Worm (Caenorhabditis elegans) whole organism, L2 larva: ENCODE results near the gene srg-38.

Source experiments
- C34F6.9 ChIP-seq: fragments of 150-350 bp; optimal IDR thresholded peaks from 2 replicates; lab custom pipeline; 2014; ENCODE audit warnings: missing biosample characterization, missing genetic modification characterization
- F13H6.1 ChIP-seq: sonication (generic microtip); optimal IDR thresholded peaks from 2 replicates; lab custom pipeline; 2016; ENCODE audit warnings: missing genetic modification characterization, missing compliant biosample characterization
- Y55F3AM.14 ChIP-seq: fragments of 200-800 bp; sonication (Bioruptor generic); optimal IDR thresholded peaks from 2 replicates; lab custom pipeline; 2018; ENCODE audit warnings: mild to moderate bottlenecking, missing genetic modification characterization, missing compliant biosample characterization
- alr-1 ChIP-seq: fragments of 150-350 bp; optimal IDR thresholded peaks from 2 replicates; lab custom pipeline; 2014; ENCODE audit warnings: missing biosample characterization, missing genetic modification characterization
- aly-2 ChIP-seq: fragments of 150-350 bp; optimal IDR thresholded peaks from 2 replicates; lab custom pipeline; 2014; ENCODE audit warnings: missing biosample characterization, missing genetic modification characterization
- blmp-1 ChIP-seq: sonication (generic microtip); optimal IDR thresholded peaks from 2 replicates; lab custom pipeline; 2017; ENCODE audit warnings: missing genetic modification characterization, mild to moderate bottlenecking, missing compliant biosample characterization, antibody characterized with exemption, moderate library complexity; ENCODE audit not compliant: insufficient read depth
- ceh-82 ChIP-seq: fragments of 150-350 bp; optimal IDR thresholded peaks from 2 replicates; lab custom pipeline; 2014; ENCODE audit warnings: missing biosample characterization, missing genetic modification characterization
- dmd-4 ChIP-seq: sonication (generic microtip); optimal IDR thresholded peaks from 2 replicates; lab custom pipeline; 2017; ENCODE audit warnings: missing biosample characterization, missing genetic modification characterization
- egl-27 ChIP-seq: sonication (generic microtip); optimal IDR thresholded peaks from 3 replicates; lab custom pipeline; 2017; ENCODE audit warnings: missing biosample characterization, missing genetic modification reagents, missing genetic modification characterization
- elt-1 ChIP-seq: fragments of 150-350 bp; optimal IDR thresholded peaks from 2 replicates; lab custom pipeline; 2014; ENCODE audit warnings: missing biosample characterization, missing genetic modification characterization
- elt-3 ChIP-seq: sonication (generic microtip); optimal IDR thresholded peaks from 2 replicates; lab custom pipeline; 2017; ENCODE audit warnings: missing biosample characterization, missing genetic modification characterization
- fos-1 ChIP-seq: fragments of 150-350 bp; optimal IDR thresholded peaks from 2 replicates; lab custom pipeline; 2014; ENCODE audit warnings: missing biosample characterization, missing genetic modification characterization
- lin-11 ChIP-seq: fragments of 150-350 bp; sonication (generic microtip); optimal IDR thresholded peaks from 2 replicates; lab custom pipeline; 2014; ENCODE audit warnings: missing biosample characterization, missing genetic modification characterization, inconsistent platforms, mixed read lengths
- lin-13 ChIP-seq: fragments of 150-350 bp; optimal IDR thresholded peaks from 2 replicates; lab custom pipeline; 2014; ENCODE audit warnings: missing biosample characterization, missing genetic modification reagents, missing genetic modification characterization
- mab-5 ChIP-seq: fragments of 150-350 bp; optimal IDR thresholded peaks from 2 replicates; lab custom pipeline; 2014; ENCODE audit warnings: missing biosample characterization, missing genetic modification characterization
- mdl-1 ChIP-seq, 2 experiments: fragments of 150-350 bp in 1 of 2; sonication (generic microtip) in 1 of 2; optimal IDR thresholded peaks; 2 replicates each; lab custom pipeline; 2017; ENCODE audit warnings: missing biosample characterization in 2 of 2, missing genetic modification characterization in 2 of 2
- nhr-10 ChIP-seq: sonication (generic microtip); optimal IDR thresholded peaks from 2 replicates; lab custom pipeline; 2017; ENCODE audit warnings: missing biosample characterization, missing genetic modification characterization
- nhr-11 ChIP-seq: fragments of 150-350 bp; optimal IDR thresholded peaks from 2 replicates; lab custom pipeline; 2014; ENCODE audit warnings: missing biosample characterization, missing genetic modification characterization
- nhr-12 ChIP-seq: fragments of 150-350 bp; optimal IDR thresholded peaks from 2 replicates; lab custom pipeline; 2014; ENCODE audit warnings: missing biosample characterization, missing genetic modification characterization
- nhr-129 ChIP-seq: fragments of 150-350 bp; optimal IDR thresholded peaks from 2 replicates; lab custom pipeline; 2014; ENCODE audit warnings: missing biosample characterization, missing genetic modification characterization
- nhr-23 ChIP-seq: fragments of 150-350 bp; optimal IDR thresholded peaks from 2 replicates; lab custom pipeline; 2014; ENCODE audit warnings: missing biosample characterization, missing genetic modification reagents, missing genetic modification characterization
- nhr-25 ChIP-seq: fragments of 150-350 bp; sonication (generic microtip); optimal IDR thresholded peaks from 3 replicates; lab custom pipeline; 2014; ENCODE audit warnings: missing biosample characterization, missing genetic modification characterization
- nhr-6 ChIP-seq: fragments of 150-350 bp; optimal IDR thresholded peaks from 2 replicates; lab custom pipeline; 2014; ENCODE audit warnings: missing biosample characterization, missing genetic modification characterization
- nhr-77 ChIP-seq: fragments of 150-350 bp; optimal IDR thresholded peaks from 2 replicates; lab custom pipeline; 2014; ENCODE audit warnings: missing biosample characterization, missing genetic modification characterization
- peb-1 ChIP-seq: fragments of 150-350 bp; optimal IDR thresholded peaks from 2 replicates; lab custom pipeline; 2014; ENCODE audit warnings: missing biosample characterization, missing genetic modification characterization
- sem-4 ChIP-seq: fragments of 150-350 bp; optimal IDR thresholded peaks from 2 replicates; lab custom pipeline; 2014; ENCODE audit warnings: missing biosample characterization, missing genetic modification reagents, missing genetic modification characterization
- skn-1 ChIP-seq: sonication (generic microtip); optimal IDR thresholded peaks from 2 replicates; lab custom pipeline; 2017; ENCODE audit warnings: missing biosample characterization, missing genetic modification characterization
- sma-9 ChIP-seq, 2 experiments: fragments of 150-350 bp in 1 of 2; sonication (generic microtip) in 1 of 2; optimal IDR thresholded peaks; 2 replicates each; lab custom pipeline; 2014 to 2016; ENCODE audit warnings: missing genetic modification characterization in 2 of 2, mild to moderate bottlenecking in 1 of 2, missing biosample characterization in 1 of 2, missing compliant biosample characterization in 1 of 2, missing genetic modification reagents in 1 of 2, moderate library complexity in 1 of 2
- snpc-4 ChIP-seq: fragments of 150-350 bp; optimal IDR thresholded peaks from 2 replicates; lab custom pipeline; 2014; ENCODE audit warnings: missing biosample characterization, missing genetic modification characterization
- unc-39 ChIP-seq: fragments of 150-350 bp; optimal IDR thresholded peaks from 2 replicates; lab custom pipeline; 2014; ENCODE audit warnings: missing biosample characterization, missing genetic modification characterization
- unc-55 ChIP-seq: fragments of 150-350 bp; sonication (generic microtip); optimal IDR thresholded peaks from 3 replicates; lab custom pipeline; 2014; ENCODE audit warnings: missing biosample characterization, missing genetic modification reagents, missing genetic modification characterization
- ztf-1 ChIP-seq: fragments of 200-800 bp; sonication (Bioruptor generic); conservative IDR thresholded peaks from 2 replicates; pipeline ENCODE4 v1.3.6; 2022; ENCODE audit warnings: missing genetic modification characterization, missing compliant biosample characterization
- ztf-4 ChIP-seq: fragments of 150-350 bp; optimal IDR thresholded peaks from 2 replicates; lab custom pipeline; 2014; ENCODE audit warnings: missing biosample characterization, missing genetic modification characterization

The srg-38 gene

DNA sequence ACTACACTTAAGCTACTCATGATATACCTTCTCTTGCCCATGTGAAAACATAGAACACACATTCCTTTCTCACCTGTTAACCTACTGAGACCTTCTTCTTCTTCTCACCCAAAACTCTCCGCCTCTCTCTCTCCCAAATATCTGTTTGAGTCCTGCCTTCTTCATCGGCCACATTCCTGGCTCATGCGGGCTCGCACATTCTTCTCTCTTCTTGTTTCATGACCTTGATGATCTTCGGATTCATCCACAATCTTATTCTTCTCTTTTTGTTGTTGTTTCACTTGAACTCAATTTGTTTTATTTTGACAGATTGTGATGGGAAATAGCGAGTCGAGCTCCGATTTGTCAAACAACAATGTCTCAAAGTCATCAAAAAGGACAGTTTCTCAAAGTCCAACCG lies 16.5 kb upstream of the srg-38 start, which contains the start of gene T19C4.5:
Gene T19C4.5, plus strand, starts transcription at position 308 of the 400 bp plus-strand sequence.
- TF ChIP-seq ceh-82 (no peak), nhr-129 (tag; lab: Kevin White, UChicago) (peak; percentile 16), C34F6.9 (tag; lab: Kevin White, UChicago) (peak; percentile 16), F13H6.1 (peak; percentile 6)

DNA sequence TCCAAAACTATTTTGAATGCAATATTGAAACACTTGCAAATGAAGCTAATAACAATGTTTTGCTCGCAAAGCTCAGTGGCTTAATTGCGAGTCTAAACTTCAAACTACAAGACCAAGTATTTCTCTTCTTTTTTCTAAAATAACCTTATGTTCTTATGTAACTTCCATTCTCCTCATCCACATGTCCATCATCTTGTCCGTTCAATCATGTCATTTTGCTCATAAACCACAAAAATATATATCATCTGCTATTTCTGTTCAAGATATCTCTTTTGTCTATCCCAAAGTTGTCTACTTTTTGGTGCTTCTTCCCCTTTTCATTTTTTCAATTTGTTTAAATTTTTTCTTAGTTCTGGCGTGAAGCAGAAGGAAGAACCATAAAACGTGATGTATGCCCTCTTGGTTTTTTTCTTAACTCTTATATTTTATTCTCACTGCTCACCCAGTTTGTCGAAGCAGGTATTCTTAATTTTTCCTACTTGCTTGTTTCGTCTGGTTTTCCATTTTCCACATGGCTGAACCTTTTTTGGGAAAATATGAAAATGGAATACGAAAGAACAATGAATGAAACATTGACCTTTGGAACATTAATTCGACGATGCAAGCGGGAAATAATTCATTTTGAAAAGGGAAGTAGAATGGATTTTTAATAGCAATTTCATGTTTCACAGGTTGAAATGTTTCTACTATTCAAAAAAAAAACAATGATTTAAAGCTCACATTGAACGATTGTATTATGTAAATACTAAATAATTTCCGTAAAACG lies 15.3 kb upstream of the srg-38 start:
- no peak for TF ChIP-seq blmp-1 (tag; lab: Kevin White, UChicago)
- no peak for TF ChIP-seq aly-2 (tag; lab: Kevin White, UChicago)
- no peak for TF ChIP-seq egl-27 (tag; lab: Kevin White, UChicago)
- TF ChIP-seq ztf-1 (GFP tag; lab: Robert Waterston, UW), result no peak
- no peak for TF ChIP-seq Y55F3AM.14 (GFP tag; lab: Kevin White, UChicago)
- TF ChIP-seq unc-55 (GFP tag; lab: Kevin White, UChicago), result no peak

DNA sequence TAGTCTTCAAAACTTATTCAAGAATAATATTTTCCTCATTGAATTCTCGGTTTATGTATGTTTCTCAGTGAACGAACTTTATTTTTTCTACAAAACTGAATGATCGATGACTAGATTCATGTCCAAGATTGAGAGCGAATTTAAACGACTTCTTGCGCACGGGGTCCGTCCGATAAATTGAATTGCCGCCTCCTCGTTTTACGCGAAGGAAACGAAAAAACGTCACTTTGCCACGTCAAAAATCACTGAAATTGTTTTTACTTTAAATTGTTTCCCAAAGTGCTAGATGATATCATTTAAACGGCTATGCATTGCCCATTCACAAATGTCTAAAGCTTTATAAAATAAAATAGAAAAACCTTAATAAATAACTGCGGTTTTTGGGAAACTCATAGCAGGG lies 12.3 kb upstream of the srg-38 start:
- TF ChIP-seq alr-1 (tag; lab: Kevin White, UChicago) (no peak), nhr-10 (tag; lab: Kevin White, UChicago) (no peak), sem-4 (tag; lab: Kevin White, UChicago) (peak; percentile 9)

DNA sequence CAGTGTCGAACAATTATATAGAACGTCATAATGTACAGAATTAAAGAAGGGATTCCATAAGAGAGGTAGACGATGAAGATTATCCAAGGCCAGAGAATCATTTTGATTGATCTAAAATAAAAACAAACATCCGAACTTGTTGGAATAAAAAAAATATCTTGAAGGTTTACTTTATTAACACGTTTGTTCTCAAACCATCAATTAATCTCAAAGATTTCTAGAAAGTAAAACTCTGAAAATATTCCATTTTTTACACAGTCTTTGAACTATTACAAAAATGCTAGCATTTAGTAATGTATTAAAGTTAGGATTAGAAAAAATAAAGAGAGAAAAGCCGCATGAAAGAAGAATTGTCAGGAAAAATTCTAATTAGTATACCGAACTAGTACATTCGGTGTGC lies 9.0 kb upstream of the srg-38 start, which contains the start of gene srg-40:
Gene srg-40, minus strand, starts transcription at position 101 of the 400 bp plus-strand sequence.
- TF ChIP-seq snpc-4 (tag; lab: Kevin White, UChicago), result no peak
- TF ChIP-seq C34F6.9 (tag; lab: Kevin White, UChicago), result no peak
- no peak for TF ChIP-seq nhr-12 (tag; lab: Kevin White, UChicago)

DNA sequence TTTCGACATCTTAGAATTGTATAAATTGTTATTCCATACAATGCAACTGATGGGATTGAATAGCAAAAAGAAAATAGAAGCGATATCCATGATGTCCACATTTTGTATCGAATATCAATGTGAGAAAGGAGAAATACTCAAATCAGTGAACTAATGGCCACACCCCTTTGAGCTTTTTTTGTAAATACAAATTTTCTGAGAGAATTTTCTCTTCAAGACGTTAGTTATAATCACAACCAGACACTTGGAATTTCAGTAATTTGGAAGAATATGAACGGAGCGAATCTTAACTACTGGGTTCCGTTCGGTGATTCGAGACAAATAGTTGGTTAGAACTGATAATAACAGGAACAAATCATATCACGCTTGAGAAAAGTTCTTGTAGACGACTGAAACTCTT lies 6.3 kb upstream of the srg-38 start, which contains the start of gene srg-41:
Gene srg-41, minus strand, starts transcription at position 101 of the 400 bp plus-strand sequence.
- TF ChIP-seq elt-3 (no peak), blmp-1 (tag; lab: Kevin White, UChicago) (no peak), nhr-23 (tag; lab: Kevin White, UChicago) (no peak), ceh-82 (no peak), lin-13 (GFP tag; lab: Kevin White, UChicago) (no peak), unc-55 (GFP tag; lab: Kevin White, UChicago) (no peak), dmd-4 (tag; lab: Kevin White, UChicago) (no peak)
- TF ChIP-seq, all 48 proteins: peak for 0

DNA sequence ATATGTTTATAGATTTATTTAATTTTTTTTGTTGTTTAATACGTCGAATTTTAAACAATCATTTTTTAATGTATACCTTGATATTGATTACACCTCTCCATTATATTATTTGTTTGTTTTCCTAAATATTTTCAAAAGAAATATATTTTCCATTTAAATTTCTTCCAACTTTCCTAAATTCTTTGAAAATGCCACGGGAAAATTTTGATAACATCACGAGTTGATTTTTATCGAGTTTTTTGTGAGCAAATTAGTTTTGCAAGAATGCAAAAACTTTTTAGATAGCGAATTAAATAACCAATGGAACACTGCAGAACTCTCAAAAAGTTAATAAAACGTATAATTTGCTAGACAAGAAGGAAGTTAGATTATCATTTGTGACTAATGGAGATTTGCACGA lies 2.5 kb upstream of the srg-38 start, which contains the start of gene srg-42:
Gene srg-42, minus strand, starts transcription at position 101 of the 400 bp plus-strand sequence.
- TF ChIP-seq mab-5 (tag; lab: Kevin White, UChicago) (no peak), nhr-25 (tag; lab: Kevin White, UChicago) (no peak), sma-9 (GFP tag; optimal IDR thresholded peaks at IDR 0.05; lab: Kevin White, UChicago) (no peak), sma-9 (tag; optimal IDR thresholded peaks at IDR 0.05; lab: Kevin White, UChicago) (no peak), lin-13 (GFP tag; lab: Kevin White, UChicago) (no peak), sem-4 (tag; lab: Kevin White, UChicago) (no peak)

DNA sequence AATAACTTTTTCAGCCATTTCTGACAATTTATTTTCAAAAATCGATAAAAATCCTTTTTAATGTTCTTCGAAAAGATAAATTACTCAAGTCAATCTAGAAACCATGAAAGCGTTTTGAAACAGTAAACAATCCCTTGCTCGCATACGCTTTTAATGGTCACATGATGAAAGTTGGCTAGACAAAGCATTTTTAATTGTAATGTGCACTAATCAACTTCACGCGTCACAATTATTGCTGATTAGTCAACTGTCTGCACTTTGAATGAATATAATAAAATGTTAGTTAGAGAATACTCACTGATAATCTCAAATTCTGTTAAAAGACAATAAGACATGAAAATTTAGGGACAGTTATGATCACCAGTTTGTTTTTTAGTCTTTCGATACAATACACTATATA lies 1.1 kb upstream of the srg-38 start:
- no peak for TF ChIP-seq skn-1 (tag; lab: Kevin White, UChicago)
- TF ChIP-seq unc-39 (tag; lab: Kevin White, UChicago), result no peak
- no peak for TF ChIP-seq alr-1 (tag; lab: Kevin White, UChicago)
- TF ChIP-seq nhr-11, result no peak

DNA sequence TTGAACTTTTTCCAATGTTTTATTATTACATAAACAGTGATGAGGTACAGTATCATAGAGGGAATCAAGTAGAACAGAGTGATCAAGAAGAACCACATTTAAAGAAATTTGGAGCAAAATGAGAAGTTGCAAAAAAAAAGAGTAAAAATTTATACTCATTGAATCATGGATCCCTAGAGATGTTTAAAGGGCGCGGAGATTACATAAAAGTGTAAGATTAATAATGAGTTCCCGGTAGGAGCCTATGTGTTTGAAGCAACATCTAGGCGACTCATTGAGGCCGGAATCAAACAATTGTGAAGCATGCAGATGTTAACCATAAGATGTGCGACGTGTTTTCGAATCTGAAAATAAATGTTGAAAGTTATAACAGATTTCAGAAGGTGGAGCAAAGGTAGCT lies 3.1 kb downstream of the srg-38 start, which contains the start of gene srg-39:
Gene srg-39, minus strand, starts transcription at position 101 of the 400 bp plus-strand sequence.
- TF ChIP-seq alr-1 (tag; lab: Kevin White, UChicago) (no peak), nhr-6 (tag; lab: Kevin White, UChicago) (no peak), unc-55 (GFP tag; lab: Kevin White, UChicago) (no peak), nhr-11 (no peak), nhr-25 (tag; lab: Kevin White, UChicago) (no peak), nhr-77 (tag; lab: Kevin White, UChicago) (no peak), aly-2 (tag; lab: Kevin White, UChicago) (no peak), mdl-1 (tag; optimal IDR thresholded peaks at IDR 0.05; lab: Kevin White, UChicago) (no peak), dmd-4 (tag; lab: Kevin White, UChicago) (no peak), F13H6.1 (no peak), lin-11 (no peak), fos-1 (tag; lab: Kevin White, UChicago) (no peak), peb-1 (tag; lab: Kevin White, UChicago) (no peak), elt-1 (tag; lab: Kevin White, UChicago) (no peak), ztf-4 (no peak), nhr-129 (tag; lab: Kevin White, UChicago) (no peak)
